Worm (Caenorhabditis elegans): ENCODE results near the gene decr-1.2.

decr-1.2 gene

ce11 chrII:8508956-8509355 is 36.5 kb upstream of the decr-1.2 start, which contains the start of gene T13H5.1:
Gene T13H5.1 (minus strand): TSS chrII:8509056.
- TF ChIP-seq nhr-25 (tag; optimal IDR thresholded peaks at IDR 0.05) (no peak), skn-1 (tag; optimal IDR thresholded peaks at IDR 0.05) (no peak), eor-1 (tag; optimal IDR thresholded peaks at IDR 0.05) (no peak), nhr-11 (tag; optimal IDR thresholded peaks at IDR 0.05) (no peak), nhr-76 (tag; optimal IDR thresholded peaks at IDR 0.05) (no peak), lin-39 (tag; optimal IDR thresholded peaks at IDR 0.05) (no peak), elt-1 (tag; optimal IDR thresholded peaks at IDR 0.05) (no peak), elt-3 (tag; optimal IDR thresholded peaks at IDR 0.05) (no peak), mdl-1 (tag; optimal IDR thresholded peaks at IDR 0.05) (no peak), nhr-77 (tag; optimal IDR thresholded peaks at IDR 0.05) (no peak), nhr-28 (tag; optimal IDR thresholded peaks at IDR 0.05) (no peak), nhr-43 (tag; optimal IDR thresholded peaks at IDR 0.05; ENCODE audit: poor library complexity, severe bottlenecking) (no peak), nfya-1 (tag; optimal IDR thresholded peaks at IDR 0.05; ENCODE audit: insufficient read depth) (no peak), fkh-10 (GFP tag; optimal IDR thresholded peaks at IDR 0.05) (no peak), pha-4 (tag; optimal IDR thresholded peaks at IDR 0.05) (no peak), zag-1 (tag; optimal IDR thresholded peaks at IDR 0.05) (no peak), aly-2 (tag; optimal IDR thresholded peaks at IDR 0.05) (no peak), elt-2 (tag; optimal IDR thresholded peaks at IDR 0.05) (no peak), lin-15B (tag; optimal IDR thresholded peaks at IDR 0.05) (no peak), ztf-4 (tag; optimal IDR thresholded peaks at IDR 0.05) (no peak)

ce11 chrII:8514729-8515128 is 30.7 kb upstream of the decr-1.2 start, which contains the start of gene ctg-2:
Gene ctg-2 (plus strand): TSS chrII:8515054.
- TF ChIP-seq nhr-28 (tag; optimal IDR thresholded peaks at IDR 0.05), result no peak
- no peak for TF ChIP-seq ceh-9 (tag; optimal IDR thresholded peaks at IDR 0.05)
- TF ChIP-seq ceh-16 (tag; optimal IDR thresholded peaks at IDR 0.05), result no peak
- TF ChIP-seq pqm-1 (tag; optimal IDR thresholded peaks at IDR 0.05), result peak; percentile 87
- no peak for TF ChIP-seq nhr-76 (tag; optimal IDR thresholded peaks at IDR 0.05)
- peak; percentile 81 for TF ChIP-seq elt-2 (tag; optimal IDR thresholded peaks at IDR 0.05)
- TF ChIP-seq unc-39 (tag; optimal IDR thresholded peaks at IDR 0.05), result no peak
- TF ChIP-seq pha-4 (tag; optimal IDR thresholded peaks at IDR 0.05), result peak; percentile 43
- peak; percentile 32 for TF ChIP-seq jun-1 (tag; optimal IDR thresholded peaks at IDR 0.05)
- no peak for TF ChIP-seq nhr-23 (tag; optimal IDR thresholded peaks at IDR 0.05)

DNA sequence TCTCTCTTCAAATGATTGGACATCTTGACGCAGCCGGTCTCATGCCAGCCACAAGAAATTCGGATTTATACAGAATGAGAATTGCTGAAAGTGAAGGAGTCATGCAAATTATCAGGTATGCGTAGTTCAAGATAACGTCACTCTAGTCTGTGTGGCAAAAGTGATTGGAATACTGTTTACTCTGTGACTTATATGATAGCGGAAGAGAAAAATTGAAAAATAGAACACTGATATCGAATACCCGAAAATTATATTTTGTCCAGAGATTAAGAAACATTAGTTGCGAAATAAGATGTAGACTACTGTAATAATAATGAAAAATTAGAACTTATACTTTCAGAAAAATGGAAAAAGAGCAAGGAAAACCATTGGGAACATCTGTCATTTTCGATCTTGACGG is 29.9 kb upstream of the decr-1.2 start:
- peak; percentile 79 for TF ChIP-seq elt-2 (tag; optimal IDR thresholded peaks at IDR 0.05)
- peak; percentile 20 for TF ChIP-seq pqm-1 (tag; optimal IDR thresholded peaks at IDR 0.05)
- TF ChIP-seq ceh-9 (tag; optimal IDR thresholded peaks at IDR 0.05), result no peak
- no peak for TF ChIP-seq lin-15B (tag; optimal IDR thresholded peaks at IDR 0.05)
- no peak for TF ChIP-seq nhr-11 (tag; optimal IDR thresholded peaks at IDR 0.05)
- no peak for TF ChIP-seq egl-27 (tag; optimal IDR thresholded peaks at IDR 0.05)
- TF ChIP-seq ztf-4 (tag; optimal IDR thresholded peaks at IDR 0.05), result no peak
- TF ChIP-seq nhr-28 (tag; optimal IDR thresholded peaks at IDR 0.05), result no peak
- TF ChIP-seq elt-3 (tag; optimal IDR thresholded peaks at IDR 0.05), result no peak
- no peak for TF ChIP-seq ZK546.5 (tag; optimal IDR thresholded peaks at IDR 0.05)
- peak; percentile 51 for TF ChIP-seq jun-1 (tag; optimal IDR thresholded peaks at IDR 0.05)
- TF ChIP-seq nhr-25 (tag; optimal IDR thresholded peaks at IDR 0.05), result no peak
- TF ChIP-seq pha-4 (tag; optimal IDR thresholded peaks at IDR 0.05), result peak; percentile 35
- TF ChIP-seq eor-1 (tag; optimal IDR thresholded peaks at IDR 0.05), result no peak
- no peak for TF ChIP-seq nhr-76 (tag; optimal IDR thresholded peaks at IDR 0.05)
- no peak for TF ChIP-seq tbx-2 (tag; optimal IDR thresholded peaks at IDR 0.05)
- TF ChIP-seq daf-12 (tag; optimal IDR thresholded peaks at IDR 0.05), result no peak
- TF ChIP-seq fkh-10 (GFP tag; optimal IDR thresholded peaks at IDR 0.05), result no peak

DNA sequence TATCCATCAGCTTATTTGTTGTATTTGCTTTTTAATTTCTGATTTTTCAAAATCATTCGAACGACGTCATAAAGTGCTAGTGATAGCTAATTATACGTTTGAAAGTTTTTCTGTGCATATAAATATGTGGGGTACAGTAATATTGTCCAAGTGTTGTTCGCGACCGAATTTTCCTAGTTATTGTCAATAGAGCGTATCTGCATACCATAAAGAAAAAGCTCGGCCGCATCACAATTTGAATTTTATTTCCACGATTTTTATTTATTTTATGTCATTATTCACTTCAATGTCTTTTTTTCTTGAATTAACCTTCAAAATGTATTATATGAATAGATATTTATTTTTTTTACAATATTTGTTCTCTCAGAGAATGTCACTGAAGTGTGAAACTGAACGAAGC is 28.6 kb upstream of the decr-1.2 start, which contains the start of gene rnh-2:
Gene rnh-2 (plus strand): TSS at position 368 of the 400 bp plus-strand sequence.
- TF ChIP-seq nhr-43 (tag; optimal IDR thresholded peaks at IDR 0.05; ENCODE audit: poor library complexity, severe bottlenecking) (peak; percentile 58), nhr-25 (tag; optimal IDR thresholded peaks at IDR 0.05) (peak; percentile 52), mml-1 (tag; optimal IDR thresholded peaks at IDR 0.05) (no peak), eor-1 (tag; optimal IDR thresholded peaks at IDR 0.05) (no peak), pha-4 (tag; optimal IDR thresholded peaks at IDR 0.05) (peak; percentile 92), nhr-23 (tag; optimal IDR thresholded peaks at IDR 0.05) (peak; percentile 83), lin-15B (tag; optimal IDR thresholded peaks at IDR 0.05) (peak; percentile 85), elt-2 (tag; optimal IDR thresholded peaks at IDR 0.05) (peak; percentile 42), nfya-1 (tag; optimal IDR thresholded peaks at IDR 0.05; ENCODE audit: insufficient read depth) (peak; percentile 60), ceh-9 (tag; optimal IDR thresholded peaks at IDR 0.05) (no peak), R02D3.7 (tag; optimal IDR thresholded peaks at IDR 0.05) (peak; percentile 46), nhr-77 (tag; optimal IDR thresholded peaks at IDR 0.05) (no peak), lsy-12 (tag; optimal IDR thresholded peaks at IDR 0.05) (peak; percentile 14), aly-2 (tag; optimal IDR thresholded peaks at IDR 0.05) (no peak), unc-62 (GFP tag; optimal IDR thresholded peaks at IDR 0.05) (no peak), nhr-76 (tag; optimal IDR thresholded peaks at IDR 0.05) (peak; percentile 28), snpc-4 (tag; optimal IDR thresholded peaks at IDR 0.05) (peak; percentile 73)

All from whole organism, L3 larva.